Worm (Caenorhabditis elegans): Measurements from ENCODE around the gene C50E3.11.
A peak's percentile ranks its signal among the peaks of the same experiment; 100 is the strongest.

The C50E3.11 gene

DNA sequence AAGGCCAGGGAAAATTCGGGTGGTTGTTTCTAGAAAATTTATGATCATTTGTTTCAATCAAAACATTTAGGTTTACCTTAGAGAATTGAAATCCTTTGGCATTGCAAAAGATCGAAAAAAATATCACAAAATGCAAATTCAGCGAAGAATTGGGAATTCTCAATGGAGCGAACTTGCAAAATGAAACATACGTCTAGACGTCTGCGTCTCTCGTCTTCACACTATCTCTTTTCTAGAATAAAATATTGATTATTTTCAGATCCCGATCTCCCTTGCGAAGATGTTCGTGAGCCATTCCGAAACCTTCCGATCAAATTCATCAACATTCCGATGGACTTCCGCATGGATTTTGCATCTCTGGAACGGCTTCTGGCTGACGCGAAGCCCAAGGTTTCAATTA is 22.9 kb downstream of the C50E3.11 start, which contains the start of gene ets-6 (continued):
- no peak for TF ChIP-seq zag-1 (tag; optimal IDR thresholded peaks at IDR 0.05)
- TF ChIP-seq ceh-16 (tag; optimal IDR thresholded peaks at IDR 0.05) = no peak
- no peak for TF ChIP-seq nhr-11 (tag; optimal IDR thresholded peaks at IDR 0.05)
- no peak for TF ChIP-seq nhr-77 (tag; optimal IDR thresholded peaks at IDR 0.05)
- TF ChIP-seq C34F6.9 (tag; optimal IDR thresholded peaks at IDR 0.05) = peak; percentile 77
- TF ChIP-seq R02D3.7 (tag; optimal IDR thresholded peaks at IDR 0.05) = no peak
- peak; percentile 55 for TF ChIP-seq crh-2 (tag; optimal IDR thresholded peaks at IDR 0.05)
- TF ChIP-seq blmp-1 (tag; optimal IDR thresholded peaks at IDR 0.05; ENCODE audit: insufficient read depth) = no peak
- TF ChIP-seq dmd-4 (tag; optimal IDR thresholded peaks at IDR 0.05) = no peak
- no peak for TF ChIP-seq unc-39 (tag; optimal IDR thresholded peaks at IDR 0.05)
- peak; percentile 35 for TF ChIP-seq nhr-25 (tag; optimal IDR thresholded peaks at IDR 0.05)
- TF ChIP-seq sem-4 (tag; optimal IDR thresholded peaks at IDR 0.05) = no peak
- no peak for TF ChIP-seq nhr-12 (tag; optimal IDR thresholded peaks at IDR 0.05)
- TF ChIP-seq aly-2 (tag; optimal IDR thresholded peaks at IDR 0.05) = no peak
- peak; percentile 26 for TF ChIP-seq sma-9 (GFP tag; optimal IDR thresholded peaks at IDR 0.05)
- TF ChIP-seq sma-9 (tag; optimal IDR thresholded peaks at IDR 0.05) = no peak

DNA sequence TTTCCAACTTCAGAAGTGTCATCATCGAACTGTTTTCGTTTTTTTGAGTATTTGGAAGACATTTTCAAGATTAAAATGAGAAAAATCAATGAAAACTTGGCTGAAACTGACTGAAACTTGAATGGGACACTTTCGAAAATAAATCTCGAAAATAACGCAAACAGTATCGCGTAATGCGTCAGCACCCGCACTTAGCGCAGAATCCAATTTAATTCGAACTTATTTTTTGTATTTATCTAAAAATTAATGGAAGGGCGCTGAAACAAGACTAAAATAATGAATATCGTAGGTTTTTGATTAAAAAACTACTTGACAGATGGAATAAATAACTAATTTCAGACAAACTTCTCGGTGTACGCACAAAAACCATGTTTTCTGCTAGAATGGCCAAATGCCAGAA is 27.7 kb downstream of the C50E3.11 start, which contains the start of the genes snu-66 and ints-9:
Gene snu-66 (minus strand): TSS at position 108 of the 400 bp plus-strand sequence.
Gene ints-9 (plus strand): TSS at position 240 of the 400 bp plus-strand sequence.
- TF ChIP-seq ceh-82 (tag; optimal IDR thresholded peaks at IDR 0.05) = no peak
- TF ChIP-seq nhr-10 (tag; optimal IDR thresholded peaks at IDR 0.05) = no peak
- peak; percentile 40 for TF ChIP-seq lin-13 (GFP tag; optimal IDR thresholded peaks at IDR 0.05)
- peak; percentile 63 to 82 for TF ChIP-seq lsy-2 (tag; optimal IDR thresholded peaks at IDR 0.05)
- peak; percentile 51 for TF ChIP-seq crh-2 (tag; optimal IDR thresholded peaks at IDR 0.05)
- TF ChIP-seq nhr-6 (tag; optimal IDR thresholded peaks at IDR 0.05) = peak; percentile 36
- TF ChIP-seq nhr-129 (tag; optimal IDR thresholded peaks at IDR 0.05) = peak; percentile 65
- TF ChIP-seq Y55F3AM.14 (GFP tag; optimal IDR thresholded peaks at IDR 0.05) = no peak
- peak; percentile 86 for TF ChIP-seq C34F6.9 (tag; optimal IDR thresholded peaks at IDR 0.05)
- TF ChIP-seq sma-9 (GFP tag; optimal IDR thresholded peaks at IDR 0.05) = peak; percentile 74
- TF ChIP-seq sma-9 (tag; optimal IDR thresholded peaks at IDR 0.05) = no peak
- no peak for TF ChIP-seq nhr-12 (tag; optimal IDR thresholded peaks at IDR 0.05)
- TF ChIP-seq unc-62 (GFP tag; optimal IDR thresholded peaks at IDR 0.05) = no peak
- TF ChIP-seq nhr-21 (tag; optimal IDR thresholded peaks at IDR 0.05) = peak; percentile 49
- TF ChIP-seq fos-1 (tag; optimal IDR thresholded peaks at IDR 0.05) = no peak
- peak; percentile 16 for TF ChIP-seq sem-4 (tag; optimal IDR thresholded peaks at IDR 0.05)
- TF ChIP-seq snpc-4 (tag; optimal IDR thresholded peaks at IDR 0.05) = peak; percentile 22
- TF ChIP-seq F13H6.1 (tag; optimal IDR thresholded peaks at IDR 0.05) = peak; percentile 69
- no peak for TF ChIP-seq nhr-23 (tag; optimal IDR thresholded peaks at IDR 0.05)
- TF ChIP-seq nhr-25 (tag; optimal IDR thresholded peaks at IDR 0.05) = no peak
- TF ChIP-seq sma-3 (GFP tag; optimal IDR thresholded peaks at IDR 0.05) = peak; percentile 52
- peak; percentile 81 for TF ChIP-seq unc-55 (GFP tag; optimal IDR thresholded peaks at IDR 0.05)
- TF ChIP-seq gmeb-1 (tag; optimal IDR thresholded peaks at IDR 0.05) = peak; percentile 82

DNA sequence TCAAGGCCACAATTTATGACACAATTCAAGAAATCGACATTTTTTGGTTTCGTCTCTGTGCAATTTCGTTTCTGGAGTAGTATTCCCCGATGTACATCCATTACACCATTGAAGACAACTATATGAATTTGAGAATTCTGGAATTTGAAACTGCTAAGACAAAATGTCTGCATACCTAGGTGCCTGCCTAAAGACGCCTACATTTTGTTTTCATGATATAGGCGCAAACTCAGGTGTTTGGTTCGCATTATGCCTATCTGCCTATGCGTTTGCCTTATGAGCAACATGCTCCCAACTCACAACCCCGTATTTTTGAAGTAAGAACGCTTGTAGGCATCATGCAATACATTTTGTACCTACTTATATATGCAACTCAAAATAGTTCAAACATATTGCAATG is 32.3 kb downstream of the C50E3.11 start, which contains the start of gene F19F10.14:
Gene F19F10.14 (minus strand): TSS at position 101 of the 400 bp plus-strand sequence.
- TF ChIP-seq nhr-11 (tag; optimal IDR thresholded peaks at IDR 0.05) (no peak), lin-11 (tag; optimal IDR thresholded peaks at IDR 0.05) (no peak), alr-1 (tag; optimal IDR thresholded peaks at IDR 0.05) (no peak), lsy-2 (tag; optimal IDR thresholded peaks at IDR 0.05) (no peak), nhr-237 (tag; optimal IDR thresholded peaks at IDR 0.05) (no peak), C34F6.9 (tag; optimal IDR thresholded peaks at IDR 0.05) (no peak), mab-5 (tag; optimal IDR thresholded peaks at IDR 0.05) (no peak), Y55F3AM.14 (GFP tag; optimal IDR thresholded peaks at IDR 0.05) (no peak), ztf-1 (GFP tag; conservative IDR thresholded peaks at IDR 0.05) (no peak), lin-39 (tag; optimal IDR thresholded peaks at IDR 0.05) (no peak), mbf-1 (tag; optimal IDR thresholded peaks at IDR 0.05) (no peak), nhr-12 (tag; optimal IDR thresholded peaks at IDR 0.05) (no peak), zag-1 (tag; optimal IDR thresholded peaks at IDR 0.05) (no peak), elt-3 (tag; optimal IDR thresholded peaks at IDR 0.05) (no peak), ama-1 (optimal IDR thresholded peaks at IDR 0.05) (no peak)
